Fruit fly (Drosophila melanogaster) whole organism, pupa: ENCODE data around the gene capt.
A peak's percentile ranks its signal among the peaks of the same experiment; 100 is the strongest.

Experiments used
- CG10348 ChIP-seq: fragments of 200-800 bp; sonication (Bioruptor generic); IDR thresholded peaks from 2 replicates; pipeline ENCODE4 v1.3.6; 2022; ENCODE audit warnings: missing biosample characterization, missing genetic modification characterization
- CG12605 ChIP-seq: fragments of 200-800 bp; sonication (Bioruptor generic); IDR thresholded peaks from 2 replicates; pipeline ENCODE4 v1.3.6; 2022; ENCODE audit warnings: missing biosample characterization, missing genetic modification characterization
- CG13204 ChIP-seq: fragments of 200-800 bp; sonication (Bioruptor generic); optimal IDR thresholded peaks from 2 replicates; lab custom pipeline; 2018; ENCODE audit warnings: missing biosample characterization, mild to moderate bottlenecking, missing genetic modification characterization, moderate library complexity
- CG14655 ChIP-seq: fragments of 200-800 bp; sonication (Bioruptor generic); optimal IDR thresholded peaks from 3 replicates; lab custom pipeline; 2017; ENCODE audit warnings: mild to moderate bottlenecking, missing biosample characterization, missing genetic modification reagents, missing genetic modification characterization
- CG15710 ChIP-seq: fragments of 200-800 bp; sonication (Bioruptor generic); optimal IDR thresholded peaks from 2 replicates; lab custom pipeline; 2018; ENCODE audit warnings: missing biosample characterization, mild to moderate bottlenecking, missing genetic modification characterization, moderate library complexity
- CG17806 ChIP-seq: fragments of 200-800 bp; sonication (Bioruptor generic); optimal IDR thresholded peaks from 2 replicates; lab custom pipeline; 2018; ENCODE audit warnings: missing biosample characterization, mild to moderate bottlenecking, missing genetic modification characterization, moderate library complexity
- CG32121 ChIP-seq: fragments of 200-800 bp; sonication (Bioruptor generic); IDR thresholded peaks from 2 replicates; pipeline ENCODE4 v1.3.6; 2022; ENCODE audit warnings: missing biosample characterization, missing genetic modification characterization
- CG34367 ChIP-seq: fragments of 200-800 bp; sonication (Bioruptor generic); optimal IDR thresholded peaks from 2 replicates; lab custom pipeline; 2018; ENCODE audit warnings: missing biosample characterization, mild to moderate bottlenecking, missing genetic modification characterization
- CG4496 ChIP-seq: fragments of 200-800 bp; sonication (Bioruptor generic); IDR thresholded peaks from 3 replicates; pipeline ENCODE4 v1.3.6; 2022; ENCODE audit warnings: missing biosample characterization, missing genetic modification characterization
- CG8159 ChIP-seq: fragments of 200-800 bp; sonication (Bioruptor generic); optimal IDR thresholded peaks from 3 replicates; lab custom pipeline; 2018; ENCODE audit warnings: missing biosample characterization, mild to moderate bottlenecking, missing genetic modification characterization, moderate library complexity
- CG8301 ChIP-seq: fragments of 200-800 bp; sonication (Bioruptor generic); optimal IDR thresholded peaks from 2 replicates; lab custom pipeline; 2018; ENCODE audit warnings: missing biosample characterization, mild to moderate bottlenecking, missing genetic modification characterization
- CG9948 ChIP-seq: fragments of 200-800 bp; sonication (Bioruptor generic); optimal IDR thresholded peaks from 2 replicates; lab custom pipeline; 2018; ENCODE audit warnings: missing biosample characterization, mild to moderate bottlenecking, missing genetic modification characterization, moderate library complexity
- D1 ChIP-seq: fragments of 200-800 bp; sonication (Bioruptor generic); optimal IDR thresholded peaks from 2 replicates; lab custom pipeline; 2018; ENCODE audit warnings: missing biosample characterization, mild to moderate bottlenecking, missing genetic modification characterization, moderate library complexity
- EcR ChIP-seq: fragments of 200-800 bp; sonication (Bioruptor generic); optimal IDR thresholded peaks from 3 replicates; lab custom pipeline; 2019; ENCODE audit warnings: missing biosample characterization, missing genetic modification characterization, mild to moderate bottlenecking, moderate library complexity, missing genetic modification reagents
- Ets98B ChIP-seq: fragments of 200-800 bp; sonication (Bioruptor generic); IDR thresholded peaks from 2 replicates; pipeline ENCODE4 v1.3.6; 2022; ENCODE audit warnings: missing biosample characterization, missing genetic modification characterization
- Pif1A ChIP-seq: fragments of 200-800 bp; sonication (Bioruptor generic); optimal IDR thresholded peaks from 3 replicates; lab custom pipeline; 2016; ENCODE audit warnings: missing biosample characterization, missing genetic modification characterization
- Pif1B ChIP-seq: fragments of 200-800 bp; sonication (Bioruptor generic); optimal IDR thresholded peaks from 3 replicates; lab custom pipeline; 2016; ENCODE audit warnings: missing biosample characterization, missing genetic modification characterization
- Snoo ChIP-seq: fragments of 200-800 bp; sonication (Bioruptor generic); optimal IDR thresholded peaks from 3 replicates; lab custom pipeline; 2017; ENCODE audit warnings: missing biosample characterization, mild to moderate bottlenecking, missing genetic modification characterization, inconsistent platforms
- fd96Ca ChIP-seq: fragments of 200-800 bp; sonication (Bioruptor generic); IDR thresholded peaks from 3 replicates; pipeline ENCODE4 v1.3.6; 2022; ENCODE audit warnings: missing biosample characterization, missing genetic modification characterization
- gl ChIP-seq: fragments of 200-800 bp; sonication (Bioruptor generic); optimal IDR thresholded peaks from 2 replicates; lab custom pipeline; 2018; ENCODE audit warnings: missing biosample characterization, mild to moderate bottlenecking, missing genetic modification characterization
- rn ChIP-seq: fragments of 200-800 bp; sonication (Bioruptor generic); IDR thresholded peaks from 2 replicates; pipeline ENCODE4 v1.3.6; 2022; ENCODE audit warnings: missing biosample characterization, missing genetic modification characterization

Gene capt

dm6 chr2L:1157679-1158518 is at the start of gene capt:
TSS of gene capt (minus strand) at chr2L:1158262.
- TF ChIP-seq CG9948 (tag; lab: Kevin White, UChicago) (peak; percentile 23), CG15710 (tag; lab: Kevin White, UChicago) (peak; percentile 48), CG8159 (tag; lab: Kevin White, UChicago) (peak; percentile 53), CG34367 (tag; lab: Kevin White, UChicago) (no peak), Pif1B (GFP tag; lab: Kevin White, UChicago) (no peak), Ets98B (GFP tag; lab: Robert Waterston, UW) (peak; percentile 7; the same call in 1 of the 2 replicates), CG8301 (peak; percentile 15), CG13204 (GFP tag; lab: Kevin White, UChicago) (no peak), D1 (tag; lab: Kevin White, UChicago) (no peak), fd96Ca (no peak), CG14655 (no peak), gl (tag; lab: Kevin White, UChicago) (no peak), rn (GFP tag; lab: Robert Waterston, UW) (no peak), EcR (GFP tag; lab: Kevin White, UChicago) (peak; percentile 82), CG32121 (peak; percentile 26; the same call in 1 of the 2 replicates), CG17806 (tag; lab: Kevin White, UChicago) (peak; percentile 20), Pif1A (no peak), Snoo (tag; lab: Kevin White, UChicago) (no peak), CG10348 (GFP tag; lab: Robert Waterston, UW) (no peak), CG4496 (GFP tag; lab: Robert Waterston, UW) (no peak), CG12605 (GFP tag; lab: Robert Waterston, UW) (no peak)
- TF ChIP-seq, all 21 proteins: peak for 8

- TF ChIP-seq EcR (GFP tag; lab: Kevin White, UChicago) (no peak), Ets98B (GFP tag; lab: Robert Waterston, UW) (0 out of 2 replicates have a peak, but pooled peaks have one; percentile 19), Pif1B (GFP tag; lab: Kevin White, UChicago) (no peak), CG9948 (tag; lab: Kevin White, UChicago) (no peak), rn (GFP tag; lab: Robert Waterston, UW) (no peak), Snoo (tag; lab: Kevin White, UChicago) (no peak), CG15710 (tag; lab: Kevin White, UChicago) (no peak), CG17806 (tag; lab: Kevin White, UChicago) (no peak), Pif1A (no peak), fd96Ca (0 out of 3 replicates have a peak, but pooled peaks have one; percentile 29), CG8301 (no peak), CG12605 (GFP tag; lab: Robert Waterston, UW) (no peak), CG4496 (GFP tag; lab: Robert Waterston, UW) (peak; percentile 35; the same call in 1 of the 3 replicates), CG10348 (GFP tag; lab: Robert Waterston, UW) (0 out of 2 replicates have a peak, but pooled peaks have one; percentile 22), gl (tag; lab: Kevin White, UChicago) (no peak)
Measured at dm6 chr2L:1207432-1207831, 49.4 kb upstream of the capt start.

- TF ChIP-seq Snoo (tag; lab: Kevin White, UChicago) (no peak), CG8159 (tag; lab: Kevin White, UChicago) (no peak), CG34367 (tag; lab: Kevin White, UChicago) (no peak), gl (tag; lab: Kevin White, UChicago) (no peak), Pif1A (no peak), CG17806 (tag; lab: Kevin White, UChicago) (no peak), EcR (GFP tag; lab: Kevin White, UChicago) (no peak), CG13204 (GFP tag; lab: Kevin White, UChicago) (no peak), CG15710 (tag; lab: Kevin White, UChicago) (no peak)
Measured at dm6 chr2L:1203915-1204314, 45.9 kb upstream of the capt start, which contains the start of gene CG14342. TSS of gene CG14342 (plus strand) at chr2L:1204215.

dm6 chr2L:1202445-1202844 is 44.4 kb upstream of the capt start:
- no peak for TF ChIP-seq CG8159 (tag; lab: Kevin White, UChicago)
- no peak for TF ChIP-seq CG9948 (tag; lab: Kevin White, UChicago)
- TF ChIP-seq CG8301 = no peak
- no peak for TF ChIP-seq CG34367 (tag; lab: Kevin White, UChicago)
- TF ChIP-seq Snoo (tag; lab: Kevin White, UChicago) = no peak
- no peak for TF ChIP-seq gl (tag; lab: Kevin White, UChicago)
- no peak for TF ChIP-seq CG14655
- no peak for TF ChIP-seq EcR (GFP tag; lab: Kevin White, UChicago)
- TF ChIP-seq fd96Ca = no peak
- no peak for TF ChIP-seq Pif1B (GFP tag; lab: Kevin White, UChicago)
- no peak for TF ChIP-seq CG4496 (GFP tag; lab: Robert Waterston, UW)
- TF ChIP-seq Ets98B (GFP tag; lab: Robert Waterston, UW) = no peak
- TF ChIP-seq CG13204 (GFP tag; lab: Kevin White, UChicago) = no peak
- no peak for TF ChIP-seq CG15710 (tag; lab: Kevin White, UChicago)
- no peak for TF ChIP-seq Pif1A
- no peak for TF ChIP-seq rn (GFP tag; lab: Robert Waterston, UW)
- no peak for TF ChIP-seq D1 (tag; lab: Kevin White, UChicago)
- TF ChIP-seq, all 21 proteins: peak for 0

- no peak for TF ChIP-seq CG17806 (tag; lab: Kevin White, UChicago)
- no peak for TF ChIP-seq CG10348 (GFP tag; lab: Robert Waterston, UW)
- TF ChIP-seq fd96Ca = no peak
- no peak for TF ChIP-seq CG12605 (GFP tag; lab: Robert Waterston, UW)
- TF ChIP-seq CG32121 = no peak
- no peak for TF ChIP-seq CG8159 (tag; lab: Kevin White, UChicago)
- TF ChIP-seq CG8301 = no peak
- TF ChIP-seq Ets98B (GFP tag; lab: Robert Waterston, UW) = no peak
- no peak for TF ChIP-seq CG9948 (tag; lab: Kevin White, UChicago)
- TF ChIP-seq CG13204 (GFP tag; lab: Kevin White, UChicago) = no peak
- TF ChIP-seq Pif1B (GFP tag; lab: Kevin White, UChicago) = no peak
Measured at dm6 chr2L:1201396-1201837, 43.4 kb upstream of the capt start.
